Worm (Caenorhabditis elegans) whole organism, young adult: ENCODE data around the gene ptrn-1.

ENCODE experiments used
- C06A6.2 ChIP-seq: fragments of 200-800 bp; sonication (Bioruptor generic); conservative IDR thresholded peaks from 2 replicates; pipeline ENCODE4 v1.3.6; 2022; ENCODE audit warnings: missing genetic modification characterization, missing compliant biosample characterization
- F23B12.7 ChIP-seq: sonication (generic microtip); optimal IDR thresholded peaks from 2 replicates; lab custom pipeline; 2017; ENCODE audit warnings: missing genetic modification characterization, mild to moderate bottlenecking, missing compliant biosample characterization, antibody characterized with exemption, moderate library complexity; ENCODE audit not compliant: insufficient read depth
- F49E8.2 ChIP-seq: sonication (generic microtip); optimal IDR thresholded peaks from 3 replicates; lab custom pipeline; 2017; ENCODE audit warnings: missing genetic modification characterization, mild to moderate bottlenecking, missing compliant biosample characterization, antibody characterized with exemption, moderate library complexity; ENCODE audit not compliant: insufficient read depth
- T26A5.8 ChIP-seq: sonication (generic microtip); optimal IDR thresholded peaks from 2 replicates; lab custom pipeline; 2016; ENCODE audit warnings: missing genetic modification characterization, missing compliant biosample characterization
- lin-40 ChIP-seq: sonication (generic microtip); optimal IDR thresholded peaks from 2 replicates; lab custom pipeline; 2016; ENCODE audit warnings: missing genetic modification characterization, mild to moderate bottlenecking, missing compliant biosample characterization, missing genotype, missing genetic modification reagents
- madf-8 ChIP-seq: fragments of 200-800 bp; sonication (Bioruptor generic); conservative IDR thresholded peaks from 2 replicates; pipeline ENCODE4 v1.3.6; 2022; ENCODE audit warnings: missing genetic modification reagents, missing genetic modification characterization, missing compliant biosample characterization
- pbrm-1 ChIP-seq: fragments of 200-800 bp; sonication (Bioruptor generic); IDR thresholded peaks from 2 replicates; pipeline ENCODE4 v1.3.6; 2022; ENCODE audit warnings: missing genetic modification reagents, missing genetic modification characterization, missing compliant biosample characterization
- sea-2 ChIP-seq: fragments of 200-800 bp; sonication (Bioruptor generic); IDR thresholded peaks from 2 replicates; pipeline ENCODE4 v1.3.6; 2022; ENCODE audit warnings: missing genetic modification characterization, missing compliant biosample characterization
- tbp1 ChIP-seq: fragments of 200-800 bp; sonication (Bioruptor generic); optimal IDR thresholded peaks from 2 replicates; lab custom pipeline; 2018; ENCODE audit warnings: mild to moderate bottlenecking, missing genetic modification characterization, missing compliant biosample characterization
- tbx-9 ChIP-seq: sonication (generic microtip); optimal IDR thresholded peaks from 2 replicates; lab custom pipeline; 2016; ENCODE audit warnings: borderline replicate concordance, missing genetic modification characterization, inconsistent platforms, missing compliant biosample characterization

DNA sequence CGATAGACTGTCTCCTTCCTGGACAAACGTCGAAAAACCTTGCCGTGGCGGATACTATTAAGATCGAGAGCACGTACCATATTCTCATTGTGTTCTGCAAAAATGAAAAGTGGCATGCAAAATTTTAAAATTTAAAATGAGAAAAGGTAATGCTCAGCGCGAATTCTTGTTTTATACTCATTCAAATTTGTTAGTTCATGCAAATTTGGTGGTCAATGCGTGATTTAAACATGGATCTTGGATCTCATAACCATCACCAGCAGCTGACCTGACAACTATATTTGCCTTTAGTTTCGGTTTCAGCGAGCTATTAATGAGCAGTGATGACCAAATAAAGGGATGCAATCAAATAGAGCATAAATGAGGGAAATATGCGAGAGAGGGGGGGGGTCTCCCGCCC lies 54.0 kb downstream of the ptrn-1 start, which contains the start of gene F52G3.5:
- no peak for TF ChIP-seq madf-8
- no peak for TF ChIP-seq F23B12.7 (tag; lab: Kevin White, UChicago)
- no peak for TF ChIP-seq lin-40 (tag; lab: Kevin White, UChicago)
- TF ChIP-seq pbrm-1 (GFP tag; lab: Robert Waterston, UW) = no peak
- no peak for TF ChIP-seq F49E8.2 (tag; lab: Kevin White, UChicago)
- no peak for TF ChIP-seq C06A6.2 (GFP tag; lab: Robert Waterston, UW)
- no peak for TF ChIP-seq tbx-9 (tag; lab: Kevin White, UChicago)
- TF ChIP-seq tbp1 = no peak
- TF ChIP-seq sea-2 = no peak
- TF ChIP-seq T26A5.8 (tag; lab: Kevin White, UChicago) = no peak
